Fruit fly (Drosophila melanogaster) whole organism, adult: Measurements from ENCODE around the gene CG34347.

Experiments used
- CG1620 ChIP-seq: fragments of 200-800 bp; sonication (Bioruptor generic); optimal IDR thresholded peaks from 2 replicates; lab custom pipeline; 2016; ENCODE audit warnings: missing biosample characterization, missing genetic modification characterization
- CG33017 ChIP-seq: fragments of 200-800 bp; sonication (Bioruptor generic); optimal IDR thresholded peaks from 2 replicates; lab custom pipeline; 2018; ENCODE audit warnings: missing biosample characterization, mild to moderate bottlenecking, missing genetic modification characterization, moderate library complexity
- CG7045 ChIP-seq: fragments of 200-800 bp; sonication (Bioruptor generic); optimal IDR thresholded peaks from 2 replicates; lab custom pipeline; 2017; ENCODE audit warnings: missing biosample characterization, mild to moderate bottlenecking, missing genetic modification characterization
- kay ChIP-seq: fragments of 200-800 bp; sonication (Bioruptor generic); peaks from one replicate; lab custom pipeline; 2016; ENCODE audit warnings: missing biosample characterization, missing genetic modification characterization, borderline replicate concordance

dm6 chr3R:31381216-31381688, 70.3 kb downstream of the CG34347 start:
- TF ChIP-seq CG33017 (tag; lab: Kevin White, UChicago) (peak; percentile 67), CG1620 (GFP tag; lab: Kevin White, UChicago) (no peak), CG7045 (GFP tag; lab: Kevin White, UChicago) (peak; percentile 48), kay (GFP tag; lab: Kevin White, UChicago) (no peak)
